Worm (Caenorhabditis elegans) whole organism, midembryonic: ENCODE results near the gene F19G12.1.

Source experiments
- T22C8.4 ChIP-seq: fragments of 200-800 bp; sonication (Bioruptor generic); IDR thresholded peaks from 2 replicates; pipeline ENCODE4 v1.3.6; 2022; ENCODE audit warnings: missing genetic modification characterization, missing compliant biosample characterization
- cog-1 ChIP-seq: sonication (generic microtip); optimal IDR thresholded peaks from 2 replicates; lab custom pipeline; 2016; ENCODE audit warnings: missing genetic modification characterization, missing compliant biosample characterization
- flt-1 ChIP-seq: fragments of 200-800 bp; sonication (Bioruptor generic); IDR thresholded peaks from 2 replicates; pipeline ENCODE4 v1.3.6; 2022; ENCODE audit warnings: missing genetic modification characterization, missing compliant biosample characterization
- klf-2 ChIP-seq: fragments of 200-800 bp; sonication (Bioruptor generic); conservative IDR thresholded peaks from 2 replicates; pipeline ENCODE4 v1.3.6; 2022; ENCODE audit warnings: missing genetic modification reagents, missing genetic modification characterization, missing compliant biosample characterization
- med-1 ChIP-seq: sonication (generic microtip); optimal IDR thresholded peaks from 2 replicates; lab custom pipeline; 2017; ENCODE audit warnings: missing genetic modification characterization, mild to moderate bottlenecking, missing compliant biosample characterization, antibody characterized with exemption, missing genetic modification reagents; ENCODE audit not compliant: insufficient read depth
- ref-1 ChIP-seq: fragments of 200-800 bp; sonication (Bioruptor generic); conservative IDR thresholded peaks from 2 replicates; pipeline ENCODE4 v1.3.6; 2022; ENCODE audit warnings: missing genetic modification reagents, missing genetic modification characterization, missing compliant biosample characterization
- tab-1 ChIP-seq: fragments of 200-800 bp; sonication (Bioruptor generic); IDR thresholded peaks from 2 replicates; pipeline ENCODE4 v1.3.6; 2022; ENCODE audit warnings: missing genetic modification characterization, missing compliant biosample characterization
- ztf-23 ChIP-seq: fragments of 200-800 bp; sonication (Bioruptor generic); IDR thresholded peaks from 2 replicates; pipeline ENCODE4 v1.3.6; 2022; ENCODE audit warnings: missing genetic modification reagents, missing genetic modification characterization, missing compliant biosample characterization
- ztf-29 ChIP-seq: fragments of 200-800 bp; sonication (Bioruptor generic); IDR thresholded peaks from 2 replicates; pipeline ENCODE4 v1.3.6; 2022; ENCODE audit warnings: missing genetic modification reagents, missing genetic modification characterization, missing compliant biosample characterization

The F19G12.1 gene

DNA sequence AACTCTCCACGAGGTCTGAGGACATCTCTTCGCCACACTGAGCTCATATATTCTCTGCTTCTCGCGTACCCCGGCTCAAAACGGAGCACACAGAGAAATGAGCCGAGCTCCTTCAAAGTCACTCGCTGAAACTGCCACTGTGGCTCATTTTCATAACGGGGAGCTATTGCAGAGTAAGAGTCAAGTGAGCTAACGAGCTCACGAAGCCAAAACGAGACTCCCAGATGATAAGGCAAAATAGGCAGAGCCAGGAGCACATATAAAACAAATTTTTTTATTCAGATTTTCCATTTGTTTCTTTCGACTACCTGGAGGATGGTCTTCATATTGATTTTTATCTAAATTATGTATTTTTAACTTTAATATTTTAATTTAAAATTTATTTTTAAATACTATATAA, 6.3 kb upstream of the F19G12.1 start, which contains the start of gene F19G12.3:
TSS of gene F19G12.3 (plus strand) at position 301 of the 400 bp plus-strand sequence.
- TF ChIP-seq tab-1 (GFP tag; lab: Robert Waterston, UW): no peak
- TF ChIP-seq ztf-29 (GFP tag; lab: Robert Waterston, UW): no peak
- TF ChIP-seq klf-2 (GFP tag; lab: Robert Waterston, UW): no peak
- TF ChIP-seq ztf-23 (GFP tag; lab: Robert Waterston, UW): no peak
- no peak for TF ChIP-seq cog-1 (tag; lab: Kevin White, UChicago)
- no peak for TF ChIP-seq T22C8.4 (GFP tag; lab: Robert Waterston, UW)
- TF ChIP-seq flt-1 (GFP tag; lab: Robert Waterston, UW): no peak
- TF ChIP-seq ref-1 (GFP tag; lab: Robert Waterston, UW): no peak
- TF ChIP-seq med-1: no peak

DNA sequence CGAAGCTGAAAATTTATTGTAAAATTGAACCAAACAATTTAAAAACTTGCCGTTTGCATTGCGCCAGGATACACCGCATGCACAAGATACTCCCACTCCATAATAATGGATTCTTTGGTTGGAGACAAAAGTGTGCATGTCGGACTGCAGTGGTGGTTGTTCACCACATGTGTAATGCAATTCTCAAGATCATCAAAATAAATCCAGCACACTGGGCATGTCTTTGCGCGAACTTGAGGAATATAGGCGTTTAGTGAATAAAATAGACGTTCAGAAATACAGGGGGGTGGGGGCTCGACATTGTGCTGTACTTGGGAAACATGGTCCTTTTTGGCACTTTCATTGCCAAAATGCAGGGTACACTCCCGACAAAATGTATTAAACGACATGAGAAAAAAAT, 4.4 kb upstream of the F19G12.1 start, which contains the start of gene F19G12.11:
TSS of gene F19G12.11 (minus strand) at position 101 of the 400 bp plus-strand sequence.
- TF ChIP-seq klf-2 (GFP tag; lab: Robert Waterston, UW) (no peak), tab-1 (GFP tag; lab: Robert Waterston, UW) (no peak)

DNA sequence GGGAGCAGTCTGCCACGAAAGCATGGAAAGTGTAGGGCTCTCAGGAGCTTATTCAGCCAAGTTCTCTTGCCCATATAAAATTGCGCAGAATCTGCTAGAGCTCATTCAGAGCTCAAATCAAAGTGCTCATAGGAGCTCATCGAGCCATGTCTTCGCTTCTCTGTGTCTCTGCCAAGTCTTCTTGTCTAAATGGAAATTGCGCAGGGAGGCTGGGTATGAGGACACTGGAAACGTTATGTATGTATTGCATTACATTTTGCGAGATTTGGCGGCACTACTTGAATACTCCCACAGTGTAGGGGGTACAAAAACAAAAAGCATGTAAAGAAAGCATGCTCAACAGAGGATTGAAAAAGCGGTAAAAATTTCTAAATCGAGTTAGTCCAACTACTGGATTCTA, 6.3 kb downstream of the F19G12.1 start:
- no peak for TF ChIP-seq med-1
- no peak for TF ChIP-seq tab-1 (GFP tag; lab: Robert Waterston, UW)
- no peak for TF ChIP-seq flt-1 (GFP tag; lab: Robert Waterston, UW)
- no peak for TF ChIP-seq ztf-29 (GFP tag; lab: Robert Waterston, UW)
- TF ChIP-seq ztf-23 (GFP tag; lab: Robert Waterston, UW): no peak
- no peak for TF ChIP-seq T22C8.4 (GFP tag; lab: Robert Waterston, UW)

DNA sequence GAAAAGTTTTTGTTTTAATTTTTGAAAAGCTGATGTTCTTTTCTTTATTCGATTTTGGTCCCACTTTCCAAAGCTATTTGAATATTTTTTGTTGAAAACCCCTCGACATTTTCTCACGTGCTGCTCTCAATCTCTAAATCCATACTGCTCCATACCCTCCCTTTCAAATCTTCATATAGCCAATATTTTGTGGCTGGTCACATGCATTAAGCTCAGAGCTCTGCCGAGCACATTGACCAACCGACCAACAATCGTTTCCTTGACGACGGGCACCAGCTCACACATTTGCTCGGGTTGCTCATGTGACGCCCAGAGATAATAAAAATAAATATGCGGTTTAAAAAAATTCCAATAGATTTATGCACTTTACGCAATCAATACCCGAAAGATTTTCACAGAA, 8.1 kb downstream of the F19G12.1 start:
- TF ChIP-seq tab-1 (GFP tag; lab: Robert Waterston, UW) (no peak), ztf-23 (GFP tag; lab: Robert Waterston, UW) (no peak), klf-2 (GFP tag; lab: Robert Waterston, UW) (no peak), ref-1 (GFP tag; lab: Robert Waterston, UW) (no peak), cog-1 (tag; lab: Kevin White, UChicago) (no peak), ztf-29 (GFP tag; lab: Robert Waterston, UW) (no peak), flt-1 (GFP tag; lab: Robert Waterston, UW) (no peak), med-1 (no peak), T22C8.4 (GFP tag; lab: Robert Waterston, UW) (no peak)

- TF ChIP-seq ztf-23 (GFP tag; lab: Robert Waterston, UW): no peak
- no peak for TF ChIP-seq flt-1 (GFP tag; lab: Robert Waterston, UW)
- no peak for TF ChIP-seq cog-1 (tag; lab: Kevin White, UChicago)
Measured at ce11 chrX:1440161-1440560, 9.4 kb downstream of the F19G12.1 start, which contains the start of gene sedl-1. sedl-1 (minus strand) TSS chrX:1440261.

DNA sequence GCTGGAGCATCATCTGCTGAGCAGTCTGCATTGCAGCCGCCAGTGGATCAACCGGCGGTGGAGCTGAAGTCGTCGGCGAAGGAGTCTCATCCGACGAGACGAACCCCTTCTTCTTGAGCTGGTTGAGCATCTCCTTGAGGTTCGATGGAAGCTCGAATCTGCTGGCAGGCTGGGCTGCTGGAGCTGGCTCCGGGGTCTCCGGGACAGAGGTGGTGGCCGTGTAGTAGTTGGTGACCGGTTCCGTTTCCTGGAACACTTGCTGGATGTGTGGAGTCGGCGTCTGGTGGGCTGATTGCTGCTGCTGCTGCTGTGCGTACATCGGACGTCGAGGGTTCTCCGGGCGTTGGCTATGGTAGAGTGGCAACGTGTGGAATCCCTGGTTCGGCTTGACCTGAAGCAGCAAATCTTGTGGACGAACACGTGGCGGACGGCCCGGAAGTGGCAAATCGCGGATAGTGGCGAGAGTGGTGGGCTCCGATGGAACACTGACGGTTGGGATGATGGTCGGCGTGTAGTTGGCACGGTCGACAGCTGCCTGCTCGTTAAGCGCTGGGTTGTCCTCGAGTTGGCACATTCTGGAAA, 10.9 kb downstream of the F19G12.1 start:
- TF ChIP-seq med-1 (peak; percentile 0), ztf-23 (GFP tag; lab: Robert Waterston, UW) (no peak)

- TF ChIP-seq tab-1 (GFP tag; lab: Robert Waterston, UW) (no peak), ztf-23 (GFP tag; lab: Robert Waterston, UW) (0 out of 2 replicates have a peak, but pooled peaks have one; percentile 4)
Measured at ce11 chrX:1443556-1444243, 12.9 kb downstream of the F19G12.1 start.

DNA sequence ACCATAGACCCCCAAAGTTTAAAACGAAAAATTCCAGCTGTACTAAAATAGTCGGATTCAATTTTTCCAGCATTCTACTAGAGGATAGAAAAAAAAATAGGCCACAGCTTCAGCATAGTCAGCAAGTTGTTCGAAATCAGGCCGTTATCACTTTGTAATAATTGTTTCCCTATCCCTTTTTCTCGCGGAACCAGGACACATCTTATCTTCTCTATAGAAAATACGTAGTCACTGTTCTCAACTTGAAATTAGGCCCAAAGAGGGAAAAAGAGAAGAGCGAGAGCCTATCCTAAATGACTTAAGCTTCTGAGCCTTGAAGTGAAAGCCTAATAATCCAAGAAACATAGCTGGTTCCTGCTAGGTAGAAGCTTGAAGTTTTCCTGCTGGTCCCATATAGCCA, 14.9 kb downstream of the F19G12.1 start:
- TF ChIP-seq ztf-23 (GFP tag; lab: Robert Waterston, UW): no peak
- no peak for TF ChIP-seq flt-1 (GFP tag; lab: Robert Waterston, UW)
- TF ChIP-seq klf-2 (GFP tag; lab: Robert Waterston, UW): no peak
- TF ChIP-seq cog-1 (tag; lab: Kevin White, UChicago): no peak
- no peak for TF ChIP-seq T22C8.4 (GFP tag; lab: Robert Waterston, UW)
- no peak for TF ChIP-seq ref-1 (GFP tag; lab: Robert Waterston, UW)
- TF ChIP-seq tab-1 (GFP tag; lab: Robert Waterston, UW): no peak

- TF ChIP-seq cog-1 (tag; lab: Kevin White, UChicago): peak; percentile 86
- TF ChIP-seq T22C8.4 (GFP tag; lab: Robert Waterston, UW): peak; percentile 85
- TF ChIP-seq ztf-29 (GFP tag; lab: Robert Waterston, UW): no peak; the same call in 1 of the 2 replicates
Measured at ce11 chrX:1446593-1447141, 15.9 kb downstream of the F19G12.1 start, which contains the start of gene zfp-3. zfp-3 (minus strand) TSS chrX:1446643.

- TF ChIP-seq med-1: no peak
- TF ChIP-seq flt-1 (GFP tag; lab: Robert Waterston, UW): no peak
- TF ChIP-seq T22C8.4 (GFP tag; lab: Robert Waterston, UW): 0 out of 2 replicates have a peak, but pooled peaks have one; percentile 21
- no peak for TF ChIP-seq ref-1 (GFP tag; lab: Robert Waterston, UW)
- no peak for TF ChIP-seq cog-1 (tag; lab: Kevin White, UChicago)
- TF ChIP-seq tab-1 (GFP tag; lab: Robert Waterston, UW): no peak
Measured at ce11 chrX:1450352-1450818, 19.6 kb downstream of the F19G12.1 start, which contains the start of gene W05H7.1. W05H7.1 (plus strand) TSS chrX:1450768.
